Fruit fly (Drosophila melanogaster) S2 (cell line): Measurements from ENCODE around the gene lawc.

ENCODE experiments used
- CG8478 ChIP-seq: fragments of >200 bp; optimal IDR thresholded peaks from 2 replicates; lab custom pipeline; 2018
- CTCF ChIP-seq, 2 experiments: fragments of >200 bp; optimal IDR thresholded peaks; 2 replicates each; lab custom pipeline; 2018

dm6 chrX:8408971-8409455 lies 2.4 kb downstream of the lawc start, which contains the start of gene Trf2:
- TF ChIP-seq CG8478 (lab: Kevin White, UChicago) (no peak), CTCF (optimal IDR thresholded peaks at IDR 0.05; lab: Kevin White, UChicago) (no peak)
